Worm (Caenorhabditis elegans) whole organism, late embryonic: ENCODE measurements around the gene Y4C6B.3.

Experiments
- fkh-10 ChIP-seq: fragments of 150-350 bp; optimal IDR thresholded peaks from 2 replicates; lab custom pipeline; 2014; ENCODE audit warnings: missing biosample characterization, missing genetic modification reagents, missing genetic modification characterization
- hlh-30 ChIP-seq: sonication (generic microtip); optimal IDR thresholded peaks from 2 replicates; lab custom pipeline; 2017; ENCODE audit warnings: antibody characterized with exemption, missing genetic modification characterization, missing compliant biosample characterization; ENCODE audit not compliant: insufficient read depth
- unc-86 ChIP-seq: sonication (generic microtip); optimal IDR thresholded peaks from 2 replicates; lab custom pipeline; 2016; ENCODE audit warnings: missing genetic modification characterization, missing compliant biosample characterization

DNA sequence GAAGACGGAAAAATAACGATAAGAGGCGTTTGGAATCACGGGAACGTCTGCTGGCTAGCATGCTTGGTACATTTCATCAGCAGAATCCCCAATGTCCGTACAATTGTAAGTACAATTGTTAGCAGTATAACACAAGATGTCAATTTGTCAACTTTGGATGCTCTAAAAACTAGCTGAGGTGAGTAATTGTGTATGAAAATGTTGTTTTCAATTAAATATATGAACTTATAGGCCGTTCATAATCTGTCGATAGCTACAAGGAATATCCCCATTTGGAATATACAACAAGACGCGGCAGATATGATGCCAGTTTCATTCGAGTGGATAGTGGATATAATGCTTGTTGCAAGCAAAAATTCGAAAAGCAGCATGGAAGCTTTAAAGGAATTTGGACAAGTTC, 52.7 kb downstream of the Y4C6B.3 start, which contains the start of gene F41H10.12:
- TF ChIP-seq fkh-10 (GFP tag; lab: Kevin White, UChicago) (no peak), unc-86 (tag; lab: Kevin White, UChicago) (no peak), hlh-30 (tag; lab: Kevin White, UChicago) (no peak)
